Fruit fly (Drosophila melanogaster) whole organism, embryonic: ENCODE results near the gene mus302.

ENCODE experiments used
- CG10147 ChIP-seq: fragments of 200-800 bp; sonication (Bioruptor generic); optimal IDR thresholded peaks from 2 replicates; lab custom pipeline; 2019; ENCODE audit warnings: missing biosample characterization, mild to moderate bottlenecking, missing genetic modification characterization, moderate library complexity
- CG11247 ChIP-seq: fragments of 200-800 bp; sonication (Bioruptor generic); IDR thresholded peaks from 2 replicates; pipeline ENCODE4 v1.3.6; 2022; ENCODE audit warnings: missing biosample characterization, missing genetic modification characterization
- CG11398 ChIP-seq: fragments of 200-800 bp; sonication (Bioruptor generic); optimal IDR thresholded peaks from 2 replicates; lab custom pipeline; 2016; ENCODE audit warnings: missing biosample characterization, missing genetic modification characterization
- CG11504 ChIP-seq: fragments of 200-800 bp; sonication (Bioruptor generic); optimal IDR thresholded peaks from 3 replicates; lab custom pipeline; 2019; ENCODE audit warnings: missing biosample characterization, mild to moderate bottlenecking, missing genetic modification characterization, moderate library complexity
- CG12071 ChIP-seq: fragments of 200-800 bp; sonication (Bioruptor generic); optimal IDR thresholded peaks from 3 replicates; lab custom pipeline; 2018; ENCODE audit warnings: missing biosample characterization, mild to moderate bottlenecking, missing genetic modification characterization
- CG12659 ChIP-seq: fragments of 200-800 bp; sonication (Bioruptor generic); optimal IDR thresholded peaks from 3 replicates; lab custom pipeline; 2017; ENCODE audit warnings: mild to moderate bottlenecking, missing biosample characterization, missing genetic modification reagents, missing genetic modification characterization
- CG13123 ChIP-seq: fragments of 200-800 bp; sonication (Bioruptor generic); optimal IDR thresholded peaks from 2 replicates; lab custom pipeline; 2016; ENCODE audit warnings: missing biosample characterization, missing genetic modification characterization
- CG13775 ChIP-seq: fragments of 200-800 bp; sonication (Bioruptor generic); optimal IDR thresholded peaks from 3 replicates; lab custom pipeline; 2017; ENCODE audit warnings: missing biosample characterization, mild to moderate bottlenecking, missing genetic modification characterization
- CG14014 ChIP-seq: fragments of 200-800 bp; sonication (Bioruptor generic); IDR thresholded peaks from 2 replicates; pipeline ENCODE4 v1.3.6; 2022; ENCODE audit warnings: missing biosample characterization, missing genetic modification characterization
- CG14667 ChIP-seq: fragments of 200-800 bp; sonication (Bioruptor generic); IDR thresholded peaks from 2 replicates; pipeline ENCODE4 v1.3.6; 2022; ENCODE audit warnings: missing biosample characterization, missing genetic modification characterization
- CG15479 ChIP-seq: fragments of 200-800 bp; sonication (Bioruptor generic); optimal IDR thresholded peaks from 3 replicates; lab custom pipeline; 2019; ENCODE audit warnings: missing biosample characterization, mild to moderate bottlenecking, missing genetic modification characterization, moderate library complexity
- CG17385 ChIP-seq: fragments of 200-800 bp; sonication (Bioruptor generic); optimal IDR thresholded peaks from 3 replicates; lab custom pipeline; 2018; ENCODE audit warnings: missing biosample characterization, mild to moderate bottlenecking, missing genetic modification characterization
- CG17612 ChIP-seq: fragments of 200-800 bp; sonication (Bioruptor generic); IDR thresholded peaks from 2 replicates; pipeline ENCODE4 v1.3.6; 2022; ENCODE audit warnings: missing biosample characterization, missing genetic modification characterization
- CG17912 ChIP-seq: fragments of 200-800 bp; sonication (Bioruptor generic); optimal IDR thresholded peaks from 2 replicates; lab custom pipeline; 2018; ENCODE audit warnings: missing biosample characterization, mild to moderate bottlenecking, missing genetic modification characterization
- CG2202 ChIP-seq: fragments of 200-800 bp; sonication (Bioruptor generic); optimal IDR thresholded peaks from 2 replicates; lab custom pipeline; 2018; ENCODE audit warnings: missing biosample characterization, mild to moderate bottlenecking, missing genetic modification characterization
- CG32532 ChIP-seq: fragments of 200-800 bp; sonication (Bioruptor generic); IDR thresholded peaks from 2 replicates; pipeline ENCODE4 v1.3.6; 2022; ENCODE audit warnings: missing biosample characterization, missing genetic modification characterization
- CG43689 ChIP-seq: fragments of 200-800 bp; sonication (Bioruptor generic); IDR thresholded peaks from 2 replicates; pipeline ENCODE4 v1.3.6; 2022; ENCODE audit warnings: missing biosample characterization, missing genetic modification characterization
- CG5180 ChIP-seq: fragments of 200-800 bp; sonication (Bioruptor generic); optimal IDR thresholded peaks from 3 replicates; lab custom pipeline; 2017; ENCODE audit warnings: missing biosample characterization, missing genetic modification characterization, mild to moderate bottlenecking, moderate library complexity, missing genetic modification reagents
- CG5245 ChIP-seq: fragments of 200-800 bp; sonication (Bioruptor generic); optimal IDR thresholded peaks from 3 replicates; lab custom pipeline; 2016; ENCODE audit warnings: missing biosample characterization, missing genetic modification characterization
- CG6254 ChIP-seq: fragments of 200-800 bp; sonication (Bioruptor generic); optimal IDR thresholded peaks from 3 replicates; lab custom pipeline; 2017; ENCODE audit warnings: mild to moderate bottlenecking, missing biosample characterization, missing genetic modification reagents, missing genetic modification characterization
- CG6813 ChIP-seq: fragments of 200-800 bp; sonication (Bioruptor generic); optimal IDR thresholded peaks from 2 replicates; lab custom pipeline; 2017; ENCODE audit warnings: missing biosample characterization, missing genetic modification characterization, mild to moderate bottlenecking, moderate library complexity, missing genetic modification reagents
- CHES-1-like ChIP-seq: fragments of 200-800 bp; sonication (Bioruptor generic); optimal IDR thresholded peaks from 2 replicates; lab custom pipeline; 2016; ENCODE audit warnings: missing biosample characterization, missing genetic modification characterization
- Deaf1 ChIP-seq: fragments of 200-800 bp; optimal IDR thresholded peaks from 3 replicates; lab custom pipeline; 2019; ENCODE audit warnings: missing biosample characterization, mild to moderate bottlenecking, missing genetic modification characterization, moderate library complexity
- Dll ChIP-seq: fragments of 200-800 bp; sonication (Bioruptor generic); IDR thresholded peaks from 4 replicates; pipeline ENCODE4 v1.3.6; 2022; ENCODE audit warnings: missing biosample characterization, missing genetic modification characterization; ENCODE audit not compliant: partially characterized antibody
- E2f2 ChIP-seq: fragments of 200-800 bp; sonication (Bioruptor generic); IDR thresholded peaks from 2 replicates; pipeline ENCODE4 v1.3.6; 2022; ENCODE audit warnings: missing biosample characterization, missing genetic modification characterization
- HLHmδ ChIP-seq: fragments of 200-800 bp; sonication (Bioruptor generic); optimal IDR thresholded peaks from 2 replicates; lab custom pipeline; 2018; ENCODE audit warnings: missing biosample characterization, mild to moderate bottlenecking, missing genetic modification characterization, moderate library complexity
- Hmr ChIP-seq: fragments of 200-800 bp; sonication (Bioruptor generic); optimal IDR thresholded peaks from 3 replicates; lab custom pipeline; 2017; ENCODE audit warnings: mild to moderate bottlenecking, missing biosample characterization, missing genetic modification reagents, missing genetic modification characterization
- Lhr ChIP-seq: fragments of 200-800 bp; sonication (Bioruptor generic); optimal IDR thresholded peaks from 3 replicates; lab custom pipeline; 2017; ENCODE audit warnings: mild to moderate bottlenecking, missing biosample characterization, missing genetic modification reagents, missing genetic modification characterization
- Meics ChIP-seq: fragments of 200-800 bp; sonication (Bioruptor generic); optimal IDR thresholded peaks from 2 replicates; lab custom pipeline; 2017; ENCODE audit warnings: missing biosample characterization, mild to moderate bottlenecking, missing genetic modification characterization
- Myb ChIP-seq: fragments of 200-800 bp; sonication (Bioruptor generic); optimal IDR thresholded peaks from 2 replicates; lab custom pipeline; 2016; ENCODE audit warnings: missing biosample characterization, missing genetic modification characterization
- Oaz ChIP-seq: fragments of 200-800 bp; sonication (Bioruptor generic); IDR thresholded peaks from 2 replicates; pipeline ENCODE4 v1.3.6; 2022; ENCODE audit warnings: missing biosample characterization, missing genetic modification characterization
- Sox102F ChIP-seq: fragments of 200-800 bp; sonication (Bioruptor generic); optimal IDR thresholded peaks from 2 replicates; lab custom pipeline; 2018; ENCODE audit warnings: missing biosample characterization, mild to moderate bottlenecking, missing genetic modification characterization, moderate library complexity
- Spps ChIP-seq: fragments of 200-800 bp; sonication (Bioruptor generic); optimal IDR thresholded peaks from 2 replicates; lab custom pipeline; 2018; ENCODE audit warnings: missing biosample characterization, mild to moderate bottlenecking, missing genetic modification characterization
- Xrp1 ChIP-seq: fragments of 200-800 bp; sonication (Bioruptor generic); IDR thresholded peaks from 2 replicates; pipeline ENCODE4 v1.3.6; 2022; ENCODE audit warnings: missing biosample characterization, missing genetic modification characterization
- al ChIP-seq: fragments of 200-800 bp; sonication (Bioruptor generic); IDR thresholded peaks from 2 replicates; pipeline ENCODE4 v1.3.6; 2022; ENCODE audit warnings: missing biosample characterization, missing genetic modification characterization
- az2 ChIP-seq: fragments of 200-800 bp; sonication (Bioruptor generic); optimal IDR thresholded peaks from 3 replicates; lab custom pipeline; 2016; ENCODE audit warnings: missing biosample characterization, missing genetic modification characterization
- chinmo ChIP-seq: fragments of 200-800 bp; sonication (Bioruptor generic); IDR thresholded peaks from 4 replicates; pipeline ENCODE4 v1.3.6; 2022; ENCODE audit warnings: missing biosample characterization, missing genetic modification characterization; ENCODE audit not compliant: partially characterized antibody
- fru ChIP-seq: fragments of >200 bp; optimal IDR thresholded peaks from 2 replicates; lab custom pipeline; 2017
- inv ChIP-seq: fragments of 200-800 bp; sonication (Bioruptor generic); IDR thresholded peaks from 2 replicates; pipeline ENCODE4 v1.3.6; 2022; ENCODE audit warnings: missing biosample characterization, missing genetic modification characterization; ENCODE audit not compliant: partially characterized antibody
- jing ChIP-seq: fragments of 200-800 bp; sonication (Bioruptor generic); optimal IDR thresholded peaks from 2 replicates; lab custom pipeline; 2018; ENCODE audit warnings: missing biosample characterization, mild to moderate bottlenecking, missing genetic modification characterization
- lab ChIP-seq: fragments of 200-800 bp; sonication (Bioruptor generic); optimal IDR thresholded peaks from 3 replicates; lab custom pipeline; 2017; ENCODE audit warnings: missing biosample characterization, missing genetic modification characterization, mild to moderate bottlenecking, moderate library complexity, missing genetic modification reagents
- lilli ChIP-seq: fragments of 200-800 bp; sonication (Bioruptor generic); optimal IDR thresholded peaks from 3 replicates; lab custom pipeline; 2016; ENCODE audit warnings: missing biosample characterization, missing genetic modification characterization
- lov ChIP-seq, 2 experiments: fragments of 200-800 bp in 1 of 2; fragments of >200 bp in 1 of 2; sonication (Bioruptor generic) in 1 of 2; IDR thresholded peaks in 1 of 2; optimal IDR thresholded peaks in 1 of 2; 2 replicates in 1 of 2; 3 replicates in 1 of 2; pipeline versions ENCODE4 v1.3.6 to Lab custom; 2017 to 2022; ENCODE audit warnings: missing biosample characterization in 1 of 2, missing genetic modification characterization in 1 of 2
- pros ChIP-seq: fragments of 200-800 bp; sonication (Bioruptor generic); optimal IDR thresholded peaks from 3 replicates; lab custom pipeline; 2019; ENCODE audit warnings: missing biosample characterization, mild to moderate bottlenecking, missing genetic modification characterization, moderate library complexity
- slou ChIP-seq: fragments of 200-800 bp; sonication (Bioruptor generic); optimal IDR thresholded peaks from 3 replicates; lab custom pipeline; 2016; ENCODE audit warnings: missing biosample characterization, missing genetic modification characterization
- toy ChIP-seq: fragments of 200-800 bp; sonication (Bioruptor generic); IDR thresholded peaks from 2 replicates; pipeline ENCODE4 v1.3.6; 2022; ENCODE audit warnings: missing biosample characterization, missing genetic modification characterization
- trem ChIP-seq: fragments of 200-800 bp; optimal IDR thresholded peaks from 3 replicates; lab custom pipeline; 2019; ENCODE audit warnings: missing biosample characterization, mild to moderate bottlenecking, missing genetic modification characterization, moderate library complexity
- ttk ChIP-seq: fragments of 200-800 bp; sonication (Bioruptor generic); IDR thresholded peaks from 2 replicates; pipeline ENCODE4 v2.1.2; 2022; ENCODE audit warnings: missing biosample characterization, missing genetic modification characterization
- vvl ChIP-seq: fragments of 200-800 bp; sonication (Bioruptor generic); IDR thresholded peaks from 2 replicates; pipeline ENCODE4 v1.3.6; 2022; ENCODE audit warnings: missing biosample characterization, missing genetic modification characterization

The mus302 gene

dm6 chr3L:16768001-16768652 lies 11.4 kb downstream of the mus302 start (continued):
- TF ChIP-seq Deaf1 (tag; lab: Kevin White, UChicago) (no peak), CG11504 (tag; lab: Kevin White, UChicago) (peak; percentile 34), CG32532 (GFP tag; lab: Robert Waterston, UW) (no peak), CG6813 (GFP tag; lab: Kevin White, UChicago) (peak; percentile 5), Hmr (GFP tag; lab: Kevin White, UChicago) (peak; percentile 1), CG12659 (GFP tag; lab: Kevin White, UChicago) (no peak), toy (GFP tag; lab: Robert Waterston, UW) (no peak), CG5180 (GFP tag; lab: Kevin White, UChicago) (no peak), CG10147 (GFP tag; lab: Kevin White, UChicago) (no peak), CG43689 (GFP tag; lab: Robert Waterston, UW) (no peak), Sox102F (GFP tag; lab: Kevin White, UChicago) (peak; percentile 34), CG5245 (no peak), E2f2 (GFP tag; lab: Robert Waterston, UW) (peak; percentile 27; the same call in 1 of the 2 replicates), HLHmδ (no peak), lab (GFP tag; lab: Kevin White, UChicago) (no peak), pros (GFP tag; lab: Kevin White, UChicago) (peak; percentile 88), Dll (GFP tag; lab: Robert Waterston, UW) (no peak), CG12071 (no peak), trem (tag; lab: Kevin White, UChicago) (peak; percentile 51), Lhr (GFP tag; lab: Kevin White, UChicago) (no peak), ttk (GFP tag; lab: Robert Waterston, UW) (peak; percentile 15; the same call in 1 of the 2 replicates), CG13123 (no peak), vvl (GFP tag; lab: Robert Waterston, UW) (peak; percentile 49; the same call in 1 of the 2 replicates), CG11247 (GFP tag; lab: Robert Waterston, UW) (no peak), inv (GFP tag; lab: Robert Waterston, UW) (no peak), CG14014 (no peak), Myb (GFP tag; lab: Kevin White, UChicago) (no peak), CHES-1-like (GFP tag; lab: Kevin White, UChicago) (no peak), CG15479 (GFP tag; lab: Kevin White, UChicago) (peak; percentile 60), Spps (tag; lab: Kevin White, UChicago) (no peak), CG17612 (GFP tag; lab: Robert Waterston, UW) (no peak), slou (GFP tag; lab: Kevin White, UChicago) (no peak), lov (optimal IDR thresholded peaks at IDR 0.05; lab: Kevin White, UChicago) (no peak), lov (GFP tag; IDR thresholded peaks at IDR 0.05; lab: Robert Waterston, UW) (no peak), CG6254 (GFP tag; lab: Kevin White, UChicago) (peak; percentile 32), Xrp1 (peak; percentile 78), lilli (GFP tag; lab: Kevin White, UChicago) (no peak), fru (no peak), CG14667 (no peak), jing (GFP tag; lab: Kevin White, UChicago) (no peak), CG2202 (no peak), Oaz (GFP tag; lab: Robert Waterston, UW) (no peak), CG17912 (GFP tag; lab: Kevin White, UChicago) (no peak), CG17385 (GFP tag; lab: Kevin White, UChicago) (no peak), chinmo (no peak), CG11398 (GFP tag; lab: Kevin White, UChicago) (no peak), CG13775 (GFP tag; lab: Kevin White, UChicago) (peak; percentile 15), Meics (no peak), al (GFP tag; lab: Robert Waterston, UW) (no peak), az2 (peak; percentile 40)
